Worm (Caenorhabditis elegans): ENCODE results near the gene grl-26.

The grl-26 gene

DNA sequence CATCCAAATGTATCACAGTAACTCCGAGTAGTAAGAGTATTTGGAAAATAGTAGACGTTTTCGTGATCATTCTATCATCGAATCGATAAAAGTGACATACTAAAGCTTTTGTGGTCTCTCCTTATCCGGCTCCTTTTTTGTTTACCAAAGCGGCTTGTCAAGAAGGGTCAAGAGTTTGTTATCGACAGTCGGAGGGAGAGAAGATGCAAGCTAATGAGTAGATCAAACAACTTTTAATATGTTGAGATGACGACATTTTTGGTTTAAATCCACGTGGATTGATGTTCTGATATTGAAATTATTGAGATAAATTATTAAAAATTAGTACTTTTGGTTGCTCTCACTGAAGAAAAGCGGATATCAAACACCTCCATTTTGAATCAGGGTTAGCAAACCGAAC lies 31.3 kb downstream of the grl-26 start, which contains the start of gene T21D12.7:
Gene T21D12.7, minus strand, starts transcription at position 101 of the 400 bp plus-strand sequence.
- TF ChIP-seq cnd-1 (tag; optimal IDR thresholded peaks at IDR 0.05) = no peak
- TF ChIP-seq snpc-4 (tag; optimal IDR thresholded peaks at IDR 0.05) = no peak
- TF ChIP-seq hlh-1 (tag; optimal IDR thresholded peaks at IDR 0.05) = no peak
- no peak for TF ChIP-seq ceh-43 (GFP tag; optimal IDR thresholded peaks at IDR 0.05)
- TF ChIP-seq bed-3 (GFP tag; optimal IDR thresholded peaks at IDR 0.05) = no peak
- TF ChIP-seq mab-5 (tag; optimal IDR thresholded peaks at IDR 0.05) = no peak
- TF ChIP-seq ces-1 (GFP tag; optimal IDR thresholded peaks at IDR 0.05) = no peak
- no peak for TF ChIP-seq blmp-1 (tag; optimal IDR thresholded peaks at IDR 0.05)
- TF ChIP-seq nhr-237 (tag; optimal IDR thresholded peaks at IDR 0.05) = no peak
- no peak for TF ChIP-seq ham-2 (GFP tag; optimal IDR thresholded peaks at IDR 0.05)
- TF ChIP-seq unc-120 (tag; optimal IDR thresholded peaks at IDR 0.05; ENCODE audit: poor library complexity, severe bottlenecking) = no peak
- no peak for TF ChIP-seq mls-2 (tag; optimal IDR thresholded peaks at IDR 0.05)
- TF ChIP-seq ceh-39 (tag; optimal IDR thresholded peaks at IDR 0.05) = no peak
- TF ChIP-seq tbx-8 (GFP tag; optimal IDR thresholded peaks at IDR 0.05) = no peak
- TF ChIP-seq unc-39 (tag; optimal IDR thresholded peaks at IDR 0.05) = no peak
- no peak for TF ChIP-seq elt-3 (tag; optimal IDR thresholded peaks at IDR 0.05)
- no peak for TF ChIP-seq sem-2 (GFP tag; optimal IDR thresholded peaks at IDR 0.05)

DNA sequence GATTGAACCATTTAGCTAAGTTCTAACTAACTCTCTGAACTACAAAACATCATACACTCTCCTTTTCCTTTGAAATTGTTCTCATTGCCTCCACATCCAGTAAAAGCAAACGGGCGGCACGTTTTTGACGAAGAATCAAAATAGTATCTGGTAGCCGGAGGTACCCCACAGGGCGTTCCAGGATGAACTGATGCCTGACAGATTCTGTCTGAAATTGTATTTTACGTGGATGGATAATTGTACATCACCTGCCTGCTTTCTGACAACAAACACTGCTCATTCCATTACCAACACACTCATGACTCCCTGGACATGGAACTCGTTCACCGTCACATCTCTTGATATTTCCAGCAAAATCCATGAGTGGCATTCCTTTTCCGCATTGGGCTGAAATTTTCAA lies 32.2 kb downstream of the grl-26 start:
- no peak for TF ChIP-seq snpc-4 (tag; optimal IDR thresholded peaks at IDR 0.05)
- no peak for TF ChIP-seq nhr-76 (tag; optimal IDR thresholded peaks at IDR 0.05)
- TF ChIP-seq ztf-11 (tag; optimal IDR thresholded peaks at IDR 0.05) = no peak
- no peak for TF ChIP-seq nhr-12 (tag; optimal IDR thresholded peaks at IDR 0.05)
- no peak for TF ChIP-seq bed-3 (GFP tag; optimal IDR thresholded peaks at IDR 0.05)
- TF ChIP-seq hlh-1 (tag; optimal IDR thresholded peaks at IDR 0.05) = no peak
- no peak for TF ChIP-seq tbx-8 (GFP tag; optimal IDR thresholded peaks at IDR 0.05)
- no peak for TF ChIP-seq M03D4.4 (tag; optimal IDR thresholded peaks at IDR 0.05)
- TF ChIP-seq ceh-39 (tag; optimal IDR thresholded peaks at IDR 0.05) = no peak
- no peak for TF ChIP-seq drap-1 (GFP tag; optimal IDR thresholded peaks at IDR 0.05)
- no peak for TF ChIP-seq unc-62 (GFP tag; optimal IDR thresholded peaks at IDR 0.05)
- TF ChIP-seq elt-1 (tag; optimal IDR thresholded peaks at IDR 0.05; ENCODE audit: borderline replicate concordance, insufficient read depth) = no peak
- no peak for TF ChIP-seq nhr-2 (tag; optimal IDR thresholded peaks at IDR 0.05)

DNA sequence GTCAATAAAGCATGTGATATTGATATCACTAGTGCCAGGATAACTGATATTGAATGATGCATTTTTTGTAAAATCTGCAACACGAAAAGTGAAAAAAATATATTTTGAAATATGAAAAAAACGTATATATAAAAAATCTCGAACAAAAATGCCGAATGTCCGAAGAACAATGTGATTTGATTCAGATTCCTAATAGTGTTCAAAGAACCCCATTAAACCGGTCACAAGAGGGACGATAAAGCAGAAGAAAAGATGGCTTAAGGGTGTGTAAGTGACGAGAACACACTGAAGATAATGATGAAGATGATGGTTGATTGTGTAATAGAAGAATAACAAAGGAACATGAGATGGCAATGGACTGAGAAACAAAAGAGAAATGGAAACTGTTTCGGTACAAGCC lies 34.6 kb downstream of the grl-26 start, which contains the start of gene T21D12.14:
Gene T21D12.14, minus strand, starts transcription at position 101 of the 400 bp plus-strand sequence.
- TF ChIP-seq mep-1 (tag; optimal IDR thresholded peaks at IDR 0.05) = no peak
- no peak for TF ChIP-seq nhr-237 (tag; optimal IDR thresholded peaks at IDR 0.05)
- no peak for TF ChIP-seq nhr-12 (tag; optimal IDR thresholded peaks at IDR 0.05)

DNA sequence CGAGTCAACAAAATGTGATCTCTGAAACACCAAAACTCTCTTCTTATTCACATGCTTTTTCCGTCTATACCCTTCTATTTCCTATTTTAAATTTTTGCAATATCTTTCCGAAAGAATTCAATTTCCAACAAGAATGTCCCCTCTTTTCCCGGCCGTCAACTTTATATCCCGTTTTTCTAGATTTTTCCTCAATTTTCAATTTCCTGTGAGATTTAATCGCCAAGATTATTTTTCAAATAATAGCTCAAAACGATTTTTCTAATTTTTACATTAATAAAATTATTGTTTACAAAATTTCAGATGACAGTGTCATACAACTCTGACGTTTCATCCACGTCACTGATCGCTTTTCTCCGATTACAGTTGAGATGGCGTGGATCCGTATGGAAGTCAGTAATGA lies 39.3 kb downstream of the grl-26 start, which contains the start of gene best-19:
Gene best-19, plus strand, starts transcription at position 301 of the 400 bp plus-strand sequence.
- TF ChIP-seq drap-1 (GFP tag; optimal IDR thresholded peaks at IDR 0.05) (no peak), cnd-1 (tag; optimal IDR thresholded peaks at IDR 0.05) (no peak), ceh-39 (tag; optimal IDR thresholded peaks at IDR 0.05) (no peak), ces-1 (GFP tag; optimal IDR thresholded peaks at IDR 0.05) (no peak), lsy-2 (tag; optimal IDR thresholded peaks at IDR 0.05) (no peak), lin-13 (tag; optimal IDR thresholded peaks at IDR 0.05) (no peak), unc-39 (tag; optimal IDR thresholded peaks at IDR 0.05) (no peak), hlh-1 (tag; optimal IDR thresholded peaks at IDR 0.05) (no peak), snpc-4 (tag; optimal IDR thresholded peaks at IDR 0.05) (no peak), ham-2 (GFP tag; optimal IDR thresholded peaks at IDR 0.05) (no peak), ceh-43 (GFP tag; optimal IDR thresholded peaks at IDR 0.05) (no peak), nhr-28 (tag; optimal IDR thresholded peaks at IDR 0.05) (no peak), bed-3 (GFP tag; optimal IDR thresholded peaks at IDR 0.05) (no peak), unc-62 (GFP tag; optimal IDR thresholded peaks at IDR 0.05) (no peak), lin-32 (GFP tag; optimal IDR thresholded peaks at IDR 0.05) (no peak), elt-1 (tag; optimal IDR thresholded peaks at IDR 0.05; ENCODE audit: borderline replicate concordance, insufficient read depth) (no peak), blmp-1 (tag; optimal IDR thresholded peaks at IDR 0.05) (no peak)

DNA sequence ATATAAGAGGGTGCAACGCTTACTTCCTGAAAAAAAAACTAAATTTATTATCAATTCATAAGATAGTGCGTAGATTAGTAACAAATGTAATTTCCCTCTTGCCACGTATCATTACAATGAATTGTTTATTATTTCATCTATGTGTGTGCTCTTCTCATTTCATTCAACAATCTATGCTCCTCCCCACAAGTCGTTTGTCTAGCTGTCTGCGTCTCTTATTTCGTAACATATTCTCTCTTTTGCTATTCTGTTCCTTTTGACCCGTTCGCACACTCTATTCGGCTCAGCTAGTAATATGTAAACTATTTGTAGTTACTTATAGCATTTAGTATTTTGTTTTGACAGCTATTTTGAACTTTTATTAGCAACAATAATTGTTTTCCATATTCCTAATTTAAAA lies 40.6 kb downstream of the grl-26 start:
- TF ChIP-seq pha-4 (tag; optimal IDR thresholded peaks at IDR 0.05) (no peak), elt-3 (tag; optimal IDR thresholded peaks at IDR 0.05) (no peak), unc-120 (tag; optimal IDR thresholded peaks at IDR 0.05; ENCODE audit: poor library complexity, severe bottlenecking) (peak; percentile 56), hlh-1 (tag; optimal IDR thresholded peaks at IDR 0.05) (no peak), nhr-12 (tag; optimal IDR thresholded peaks at IDR 0.05) (no peak), tbx-8 (GFP tag; optimal IDR thresholded peaks at IDR 0.05) (no peak), ces-1 (GFP tag; optimal IDR thresholded peaks at IDR 0.05) (peak; percentile 14), drap-1 (GFP tag; optimal IDR thresholded peaks at IDR 0.05) (no peak), nhr-2 (tag; optimal IDR thresholded peaks at IDR 0.05) (no peak), sem-2 (GFP tag; optimal IDR thresholded peaks at IDR 0.05) (no peak)
